Fruit fly (Drosophila melanogaster) whole organism, prepupa: ENCODE results near the gene mRpL39.

Experiments used
- CG10631 ChIP-seq: fragments of 200-800 bp; sonication (Bioruptor generic); optimal IDR thresholded peaks from 2 replicates; lab custom pipeline; 2016; ENCODE audit warnings: missing biosample characterization, missing genetic modification characterization
- CG3032 ChIP-seq: fragments of 200-800 bp; optimal IDR thresholded peaks from 2 replicates; lab custom pipeline; 2019; ENCODE audit warnings: missing biosample characterization, mild to moderate bottlenecking, missing genetic modification characterization, moderate library complexity
- CG31627 ChIP-seq: fragments of 200-800 bp; sonication (Bioruptor generic); optimal IDR thresholded peaks from 3 replicates; lab custom pipeline; 2016; ENCODE audit warnings: missing biosample characterization, missing genetic modification characterization
- CG9139 ChIP-seq: fragments of 200-800 bp; sonication (Bioruptor generic); optimal IDR thresholded peaks from 3 replicates; lab custom pipeline; 2017; ENCODE audit warnings: missing biosample characterization, mild to moderate bottlenecking, missing genetic modification characterization
- Eip93F ChIP-seq: fragments of 200-800 bp; sonication (Bioruptor generic); optimal IDR thresholded peaks from 2 replicates; lab custom pipeline; 2016; ENCODE audit warnings: missing biosample characterization, mild to moderate bottlenecking, missing genetic modification characterization
- Gug ChIP-seq: fragments of 200-800 bp; sonication (Bioruptor generic); IDR thresholded peaks from 2 replicates; pipeline ENCODE4 v1.3.6; 2022; ENCODE audit warnings: missing biosample characterization, missing genetic modification characterization
- Sox15 ChIP-seq: fragments of 200-800 bp; sonication (Bioruptor generic); optimal IDR thresholded peaks from 3 replicates; lab custom pipeline; 2016; ENCODE audit warnings: missing biosample characterization, missing genetic modification characterization

dm6 chr3L:14988231-14988630 is 11.2 kb downstream of the mRpL39 start:
- no peak for TF ChIP-seq CG9139 (GFP tag; lab: Kevin White, UChicago)
- TF ChIP-seq Eip93F (GFP tag; lab: Kevin White, UChicago), result no peak
- no peak for TF ChIP-seq CG3032 (tag; lab: Kevin White, UChicago)
- no peak for TF ChIP-seq Gug (GFP tag; lab: Robert Waterston, UW)
- TF ChIP-seq CG10631 (GFP tag; lab: Kevin White, UChicago), result no peak
- no peak for TF ChIP-seq Sox15
- no peak for TF ChIP-seq CG31627
